Fruit fly (Drosophila melanogaster) whole organism, prepupa: ENCODE measurements around the gene ovm.

Experiments
- Blimp-1 ChIP-seq: fragments of 200-800 bp; sonication (Bioruptor generic); optimal IDR thresholded peaks from 3 replicates; lab custom pipeline; 2017; ENCODE audit warnings: missing biosample characterization, missing genetic modification characterization, mild to moderate bottlenecking, moderate library complexity, missing genetic modification reagents
- CG10631 ChIP-seq: fragments of 200-800 bp; sonication (Bioruptor generic); optimal IDR thresholded peaks from 2 replicates; lab custom pipeline; 2016; ENCODE audit warnings: missing biosample characterization, missing genetic modification characterization
- CG10669 ChIP-seq: fragments of 200-800 bp; sonication (Bioruptor generic); optimal IDR thresholded peaks from 3 replicates; lab custom pipeline; 2018; ENCODE audit warnings: missing biosample characterization, mild to moderate bottlenecking, missing genetic modification characterization, moderate library complexity
- CG11294 ChIP-seq: fragments of 200-800 bp; sonication (Bioruptor generic); IDR thresholded peaks from 2 replicates; pipeline ENCODE4 v1.3.6; 2022; ENCODE audit warnings: missing biosample characterization, missing genetic modification characterization
- CG11762 ChIP-seq: fragments of 200-800 bp; sonication (Bioruptor generic); optimal IDR thresholded peaks from 3 replicates; lab custom pipeline; 2016; ENCODE audit warnings: missing biosample characterization, missing genetic modification characterization; ENCODE audit not compliant: insufficient read depth
- CG11902 ChIP-seq: fragments of 200-800 bp; sonication (Bioruptor generic); optimal IDR thresholded peaks from 3 replicates; lab custom pipeline; 2016; ENCODE audit warnings: missing biosample characterization, missing genetic modification characterization
- CG15336 ChIP-seq: fragments of 200-800 bp; sonication (Bioruptor generic); IDR thresholded peaks from 2 replicates; pipeline ENCODE4 v1.3.6; 2022; ENCODE audit warnings: missing biosample characterization, missing genetic modification characterization
- CG16779 ChIP-seq: fragments of 200-800 bp; sonication (Bioruptor generic); optimal IDR thresholded peaks from 3 replicates; lab custom pipeline; 2017; ENCODE audit warnings: missing biosample characterization, mild to moderate bottlenecking, missing genetic modification characterization
- CG3032 ChIP-seq: fragments of 200-800 bp; optimal IDR thresholded peaks from 2 replicates; lab custom pipeline; 2019; ENCODE audit warnings: missing biosample characterization, mild to moderate bottlenecking, missing genetic modification characterization, moderate library complexity
- CG31627 ChIP-seq: fragments of 200-800 bp; sonication (Bioruptor generic); optimal IDR thresholded peaks from 3 replicates; lab custom pipeline; 2016; ENCODE audit warnings: missing biosample characterization, missing genetic modification characterization
- CG32006 ChIP-seq: fragments of 200-800 bp; sonication (Bioruptor generic); optimal IDR thresholded peaks from 3 replicates; lab custom pipeline; 2017; ENCODE audit warnings: missing biosample characterization, mild to moderate bottlenecking, missing genetic modification characterization
- CG4318 ChIP-seq: fragments of 200-800 bp; sonication (Bioruptor generic); optimal IDR thresholded peaks from 3 replicates; lab custom pipeline; 2017; ENCODE audit warnings: missing biosample characterization, mild to moderate bottlenecking, missing genetic modification characterization
- CG6163 ChIP-seq: fragments of 200-800 bp; sonication (Bioruptor generic); IDR thresholded peaks from 3 replicates; pipeline ENCODE4 v1.3.6; 2022; ENCODE audit warnings: missing biosample characterization, missing genetic modification characterization
- CG6792 ChIP-seq: fragments of 200-800 bp; sonication (Bioruptor generic); optimal IDR thresholded peaks from 3 replicates; lab custom pipeline; 2016; ENCODE audit warnings: missing biosample characterization, missing genetic modification characterization
- CG6808 ChIP-seq: fragments of 200-800 bp; sonication (Bioruptor generic); optimal IDR thresholded peaks from 3 replicates; lab custom pipeline; 2017; ENCODE audit warnings: missing biosample characterization, missing genetic modification characterization, mild to moderate bottlenecking, moderate library complexity, missing genetic modification reagents
- CG6854 ChIP-seq: fragments of 200-800 bp; sonication (Bioruptor generic); optimal IDR thresholded peaks from 2 replicates; lab custom pipeline; 2017; ENCODE audit warnings: missing biosample characterization, mild to moderate bottlenecking, missing genetic modification characterization
- CG7368 ChIP-seq: fragments of 200-800 bp; sonication (Bioruptor generic); optimal IDR thresholded peaks from 3 replicates; lab custom pipeline; 2016; ENCODE audit warnings: missing biosample characterization, missing genetic modification characterization
- CG8119 ChIP-seq: fragments of 200-800 bp; sonication (Bioruptor generic); IDR thresholded peaks from 3 replicates; pipeline ENCODE4 v1.3.6; 2022; ENCODE audit warnings: missing biosample characterization, missing genetic modification characterization
- CG8319 ChIP-seq: fragments of 200-800 bp; sonication (Bioruptor generic); optimal IDR thresholded peaks from 3 replicates; lab custom pipeline; 2016; ENCODE audit warnings: missing biosample characterization, missing genetic modification characterization
- CG8632 ChIP-seq: fragments of 200-800 bp; sonication (Bioruptor generic); optimal IDR thresholded peaks from 3 replicates; lab custom pipeline; 2016; ENCODE audit warnings: missing biosample characterization, missing genetic modification characterization
- Eip75B ChIP-seq: fragments of 200-800 bp; sonication (Bioruptor generic); optimal IDR thresholded peaks from 3 replicates; lab custom pipeline; 2016; ENCODE audit warnings: missing biosample characterization, missing genetic modification characterization
- Eip78C ChIP-seq: fragments of 200-800 bp; sonication (Bioruptor generic); peaks from one replicate; lab custom pipeline; 2016; ENCODE audit warnings: missing biosample characterization, missing genetic modification characterization
- Eip93F ChIP-seq: fragments of 200-800 bp; sonication (Bioruptor generic); optimal IDR thresholded peaks from 2 replicates; lab custom pipeline; 2016; ENCODE audit warnings: missing biosample characterization, mild to moderate bottlenecking, missing genetic modification characterization
- Ets21C ChIP-seq: fragments of 200-800 bp; sonication (Bioruptor generic); optimal IDR thresholded peaks from 3 replicates; lab custom pipeline; 2016; ENCODE audit warnings: missing biosample characterization, missing genetic modification characterization
- Ets96B ChIP-seq: fragments of 200-800 bp; optimal IDR thresholded peaks from 2 replicates; lab custom pipeline; 2019; ENCODE audit warnings: missing biosample characterization, mild to moderate bottlenecking, missing genetic modification characterization, moderate library complexity
- Gug ChIP-seq: fragments of 200-800 bp; sonication (Bioruptor generic); IDR thresholded peaks from 2 replicates; pipeline ENCODE4 v1.3.6; 2022; ENCODE audit warnings: missing biosample characterization, missing genetic modification characterization
- Hr39 ChIP-seq: fragments of 200-800 bp; sonication (Bioruptor generic); optimal IDR thresholded peaks from 2 replicates; lab custom pipeline; 2016; ENCODE audit warnings: missing biosample characterization, missing genetic modification characterization
- Hr4 ChIP-seq: fragments of 200-800 bp; sonication (Bioruptor generic); optimal IDR thresholded peaks from 3 replicates; lab custom pipeline; 2016; ENCODE audit warnings: missing biosample characterization, missing genetic modification characterization
- Lpt ChIP-seq: fragments of 200-800 bp; sonication (Bioruptor generic); optimal IDR thresholded peaks from 3 replicates; lab custom pipeline; 2016; ENCODE audit warnings: missing biosample characterization, missing genetic modification characterization
- Met ChIP-seq: fragments of 200-800 bp; sonication (Bioruptor generic); optimal IDR thresholded peaks from 3 replicates; lab custom pipeline; 2016; ENCODE audit warnings: missing biosample characterization, missing genetic modification characterization
- OdsH ChIP-seq: fragments of 200-800 bp; sonication (Bioruptor generic); optimal IDR thresholded peaks from 3 replicates; lab custom pipeline; 2016; ENCODE audit warnings: missing biosample characterization, missing genetic modification characterization
- Smox ChIP-seq: fragments of 200-800 bp; sonication (Bioruptor generic); optimal IDR thresholded peaks from 3 replicates; lab custom pipeline; 2016; ENCODE audit warnings: missing biosample characterization, missing genetic modification characterization
- Sox102F ChIP-seq: fragments of 200-800 bp; sonication (Bioruptor generic); optimal IDR thresholded peaks from 2 replicates; lab custom pipeline; 2016; ENCODE audit warnings: missing biosample characterization, mild to moderate bottlenecking, missing genetic modification characterization
- Sox14 ChIP-seq: fragments of 200-800 bp; sonication (Bioruptor generic); optimal IDR thresholded peaks from 3 replicates; lab custom pipeline; 2016; ENCODE audit warnings: missing biosample characterization, missing genetic modification characterization
- Sox15 ChIP-seq: fragments of 200-800 bp; sonication (Bioruptor generic); optimal IDR thresholded peaks from 3 replicates; lab custom pipeline; 2016; ENCODE audit warnings: missing biosample characterization, missing genetic modification characterization
- achi ChIP-seq: fragments of 200-800 bp; sonication (Bioruptor generic); optimal IDR thresholded peaks from 3 replicates; lab custom pipeline; 2016; ENCODE audit warnings: missing biosample characterization, missing genetic modification characterization
- cyc ChIP-seq: fragments of 200-800 bp; sonication (Bioruptor generic); optimal IDR thresholded peaks from 3 replicates; lab custom pipeline; 2016; ENCODE audit warnings: missing biosample characterization, missing genetic modification characterization
- dac ChIP-seq: fragments of 200-800 bp; sonication (Bioruptor generic); optimal IDR thresholded peaks from 2 replicates; lab custom pipeline; 2017; ENCODE audit warnings: missing biosample characterization, mild to moderate bottlenecking, missing genetic modification characterization
- dsx ChIP-seq: fragments of 200-800 bp; optimal IDR thresholded peaks from 3 replicates; lab custom pipeline; 2019; ENCODE audit warnings: missing biosample characterization, mild to moderate bottlenecking, missing genetic modification characterization, moderate library complexity; ENCODE audit not compliant: poor library complexity, severe bottlenecking
- eg ChIP-seq: fragments of 200-800 bp; sonication (Bioruptor generic); IDR thresholded peaks from 3 replicates; pipeline ENCODE4 v1.3.6; 2022; ENCODE audit warnings: missing biosample characterization, missing genetic modification characterization
- fd59A ChIP-seq: fragments of 200-800 bp; sonication (Bioruptor generic); optimal IDR thresholded peaks from 2 replicates; lab custom pipeline; 2017; ENCODE audit warnings: missing biosample characterization, mild to moderate bottlenecking, missing genetic modification characterization, missing genetic modification reagents
- fkh ChIP-seq: fragments of 200-800 bp; sonication (Bioruptor generic); optimal IDR thresholded peaks from 3 replicates; lab custom pipeline; 2017; ENCODE audit warnings: missing biosample characterization, mild to moderate bottlenecking, missing genetic modification characterization, moderate library complexity
- lz ChIP-seq: fragments of 200-800 bp; sonication (Bioruptor generic); optimal IDR thresholded peaks from 3 replicates; lab custom pipeline; 2016; ENCODE audit warnings: missing biosample characterization, missing genetic modification characterization
- net ChIP-seq: fragments of 200-800 bp; sonication (Bioruptor generic); optimal IDR thresholded peaks from 3 replicates; lab custom pipeline; 2016; ENCODE audit warnings: missing biosample characterization, missing genetic modification characterization
- salr ChIP-seq, 2 experiments: fragments of 200-800 bp; sonication (Bioruptor generic); optimal IDR thresholded peaks; 3 replicates each; lab custom pipeline; 2016 to 2018; ENCODE audit warnings: missing biosample characterization in 2 of 2, missing genetic modification characterization in 2 of 2, mild to moderate bottlenecking in 1 of 2
- ss ChIP-seq, 2 experiments: fragments of 200-800 bp; sonication (Bioruptor generic); optimal IDR thresholded peaks; 2 replicates in 1 of 2; 3 replicates in 1 of 2; lab custom pipeline; 2017 to 2018; ENCODE audit warnings: mild to moderate bottlenecking in 2 of 2, missing biosample characterization in 2 of 2, missing genetic modification characterization in 2 of 2, moderate library complexity in 1 of 2
- svp ChIP-seq: fragments of 200-800 bp; sonication (Bioruptor generic); peaks from one replicate; lab custom pipeline; 2016; ENCODE audit warnings: missing biosample characterization, missing genetic modification characterization
- topi ChIP-seq: fragments of 200-800 bp; sonication (Bioruptor generic); optimal IDR thresholded peaks from 3 replicates; lab custom pipeline; 2016; ENCODE audit warnings: missing biosample characterization, missing genetic modification characterization

The ovm gene

dm6 chr2L:168270-168901 is 27.6 kb upstream of the ovm start (continued):
- no peak for TF ChIP-seq CG15336 (GFP tag; lab: Robert Waterston, UW)
- TF ChIP-seq dsx (GFP tag; lab: Kevin White, UChicago): peak; percentile 35
- TF ChIP-seq CG8632: no peak
- peak; percentile 54 for TF ChIP-seq Eip78C (GFP tag; lab: Kevin White, UChicago)
- no peak for TF ChIP-seq fd59A
- TF ChIP-seq CG16779: no peak
- no peak for TF ChIP-seq Lpt (GFP tag; lab: Kevin White, UChicago)
- no peak for TF ChIP-seq Ets96B (tag; lab: Kevin White, UChicago)
- no peak for TF ChIP-seq cyc (GFP tag; lab: Kevin White, UChicago)
- TF ChIP-seq net (GFP tag; lab: Kevin White, UChicago): peak; percentile 25
- no peak for TF ChIP-seq CG10631
- TF ChIP-seq CG10669 (GFP tag; lab: Kevin White, UChicago): peak; percentile 39
- TF ChIP-seq Sox14: peak; percentile 32
- TF ChIP-seq eg (GFP tag; lab: Robert Waterston, UW): no peak
- no peak for TF ChIP-seq fkh (GFP tag; lab: Kevin White, UChicago)
- no peak for TF ChIP-seq CG11294 (GFP tag; lab: Robert Waterston, UW)
- no peak for TF ChIP-seq Blimp-1 (GFP tag; lab: Kevin White, UChicago)
- TF ChIP-seq Sox102F (GFP tag; lab: Kevin White, UChicago): no peak
- TF ChIP-seq Smox (GFP tag; lab: Kevin White, UChicago): no peak
- no peak for TF ChIP-seq svp (GFP tag; lab: Kevin White, UChicago)
- no peak for TF ChIP-seq CG3032
- no peak for TF ChIP-seq CG11902
- TF ChIP-seq Sox15: no peak
- TF ChIP-seq CG6792: no peak
- TF ChIP-seq dac (GFP tag; lab: Kevin White, UChicago): no peak
- TF ChIP-seq OdsH (GFP tag; lab: Kevin White, UChicago): no peak
- no peak for TF ChIP-seq CG11762 (GFP tag; lab: Kevin White, UChicago)
- TF ChIP-seq Eip75B (GFP tag; lab: Kevin White, UChicago): no peak
- no peak; the same call in 1 of the 3 replicates for TF ChIP-seq CG6163 (GFP tag; lab: Robert Waterston, UW)
- no peak for TF ChIP-seq topi
- TF ChIP-seq CG7368: no peak
- peak; percentile 35; the same call in 1 of the 3 replicates for TF ChIP-seq CG8119 (GFP tag; lab: Robert Waterston, UW)
- no peak for TF ChIP-seq Hr39
- no peak for TF ChIP-seq achi (GFP tag; lab: Kevin White, UChicago)
- TF ChIP-seq CG6854: no peak
- no peak for TF ChIP-seq Gug
- no peak for TF ChIP-seq CG4318 (GFP tag; lab: Kevin White, UChicago)
- no peak for TF ChIP-seq CG31627 (GFP tag; lab: Kevin White, UChicago)
- TF ChIP-seq Eip93F: no peak

- no peak for TF ChIP-seq Gug
- peak; percentile 80 for TF ChIP-seq Hr4 (GFP tag; lab: Kevin White, UChicago)
- TF ChIP-seq Smox (GFP tag; lab: Kevin White, UChicago): peak; percentile 69
- TF ChIP-seq ss (GFP tag; optimal IDR thresholded peaks at IDR 0.05; lab: Kevin White, UChicago): peak; percentile 98 to 99
- TF ChIP-seq CG11294 (GFP tag; lab: Robert Waterston, UW): no peak
- TF ChIP-seq Eip93F: peak; percentile 82
- peak; percentile 85 for TF ChIP-seq OdsH (GFP tag; lab: Kevin White, UChicago)
- peak; percentile 98 for TF ChIP-seq CG6808 (GFP tag; lab: Kevin White, UChicago)
- peak; percentile 83 to 96 for TF ChIP-seq salr (GFP tag; optimal IDR thresholded peaks at IDR 0.05; lab: Kevin White, UChicago)
- TF ChIP-seq Ets21C (GFP tag; lab: Kevin White, UChicago): peak; percentile 43
- TF ChIP-seq dsx (GFP tag; lab: Kevin White, UChicago): peak; percentile 100
- TF ChIP-seq CG8319 (GFP tag; lab: Kevin White, UChicago): peak; percentile 68
- TF ChIP-seq Eip75B (GFP tag; lab: Kevin White, UChicago): peak; percentile 90
- peak; percentile 69 for TF ChIP-seq Met
- peak; percentile 94 for TF ChIP-seq CG32006 (GFP tag; lab: Kevin White, UChicago)
- peak; percentile 95 for TF ChIP-seq Eip78C (GFP tag; lab: Kevin White, UChicago)
- no peak for TF ChIP-seq Sox15
- TF ChIP-seq dac (GFP tag; lab: Kevin White, UChicago): peak; percentile 94
- TF ChIP-seq lz (GFP tag; lab: Kevin White, UChicago): peak; percentile 52
- peak; percentile 3 for TF ChIP-seq Hr39
- peak; percentile 90 for TF ChIP-seq CG10669 (GFP tag; lab: Kevin White, UChicago)
- no peak for TF ChIP-seq CG8119 (GFP tag; lab: Robert Waterston, UW)
Measured at dm6 chr2L:166115-167069, 25.6 kb upstream of the ovm start.
